Worm (Caenorhabditis elegans) whole organism, L4 larva: ENCODE measurements around the gene snt-1.

Source experiments
- D1046.2 ChIP-seq: fragments of 200-800 bp; sonication (Bioruptor generic); IDR thresholded peaks from 2 replicates; pipeline ENCODE4 v1.3.6; 2022; ENCODE audit warnings: missing genetic modification characterization, missing compliant biosample characterization
- F26F4.8 ChIP-seq: fragments of 200-800 bp; sonication (Bioruptor generic); conservative IDR thresholded peaks from 2 replicates; pipeline ENCODE4 v1.3.6; 2022; ENCODE audit warnings: missing genetic modification characterization, missing compliant biosample characterization
- F37D6.2 ChIP-seq: sonication (generic microtip); optimal IDR thresholded peaks from 2 replicates; lab custom pipeline; 2016; ENCODE audit warnings: mild to moderate bottlenecking, missing genetic modification characterization, missing compliant biosample characterization
- T26A8.4 ChIP-seq: fragments of 200-800 bp; sonication (Bioruptor generic); IDR thresholded peaks from 2 replicates; pipeline ENCODE4 v1.3.6; 2022; ENCODE audit warnings: missing genetic modification characterization, missing compliant biosample characterization
- Y5F2A.4 ChIP-seq: fragments of 200-800 bp; sonication (Bioruptor generic); optimal IDR thresholded peaks from 2 replicates; lab custom pipeline; 2018; ENCODE audit warnings: mild to moderate bottlenecking, missing genetic modification characterization, missing compliant biosample characterization
- ZK337.2 ChIP-seq: fragments of 200-800 bp; sonication (Bioruptor generic); IDR thresholded peaks from 2 replicates; pipeline ENCODE4 v1.3.6; 2022; ENCODE audit warnings: missing genetic modification reagents, missing genetic modification characterization, missing compliant biosample characterization
- aly-2 ChIP-seq: sonication (generic microtip); optimal IDR thresholded peaks from 2 replicates; lab custom pipeline; 2018; ENCODE audit warnings: missing biosample characterization, missing genetic modification characterization
- ama-1 ChIP-seq: fragments of 150-350 bp; optimal IDR thresholded peaks from 2 replicates; lab custom pipeline; 2014; ENCODE audit warnings: inconsistent platforms, mixed read lengths
- ceh-20 ChIP-seq: fragments of 200-800 bp; sonication (Bioruptor generic); IDR thresholded peaks from 2 replicates; pipeline ENCODE4 v1.3.6; 2022; ENCODE audit warnings: missing genetic modification reagents, missing genetic modification characterization, missing compliant biosample characterization
- ceh-28 ChIP-seq: fragments of 150-350 bp; optimal IDR thresholded peaks from 2 replicates; lab custom pipeline; 2014; ENCODE audit warnings: missing biosample characterization, missing genetic modification reagents, missing genetic modification characterization
- ceh-32 ChIP-seq: sonication (generic microtip); optimal IDR thresholded peaks from 2 replicates; lab custom pipeline; 2016; ENCODE audit warnings: mild to moderate bottlenecking, missing genetic modification characterization, missing compliant biosample characterization; ENCODE audit not compliant: poor library complexity
- ces-1 ChIP-seq: fragments of 150-350 bp; sonication (generic microtip); optimal IDR thresholded peaks from 4 replicates; lab custom pipeline; 2014; ENCODE audit warnings: missing biosample characterization, missing genetic modification reagents, missing genetic modification characterization
- ctbp-1 ChIP-seq: fragments of 200-800 bp; sonication (Bioruptor generic); IDR thresholded peaks from 2 replicates; pipeline ENCODE4 v1.3.6; 2022; ENCODE audit warnings: missing genetic modification reagents, missing genetic modification characterization, missing compliant biosample characterization
- dmd-6 ChIP-seq: fragments of 200-800 bp; sonication (Bioruptor generic); IDR thresholded peaks from 2 replicates; pipeline ENCODE4 v1.3.6; 2022; ENCODE audit warnings: missing genetic modification reagents, missing genetic modification characterization, missing compliant biosample characterization
- dmd-8 ChIP-seq: fragments of 200-800 bp; sonication (Bioruptor generic); IDR thresholded peaks from 2 replicates; pipeline ENCODE4 v1.3.6; 2022; ENCODE audit warnings: missing genetic modification characterization, missing compliant biosample characterization
- dpl-1 ChIP-seq: fragments of 150-350 bp; optimal IDR thresholded peaks from 2 replicates; lab custom pipeline; 2014; ENCODE audit warnings: missing biosample characterization, missing genetic modification reagents, missing genetic modification characterization
- egl-27 ChIP-seq: sonication (generic microtip); optimal IDR thresholded peaks from 3 replicates; lab custom pipeline; 2017; ENCODE audit warnings: missing biosample characterization, missing genetic modification reagents, missing genetic modification characterization
- fos-1 ChIP-seq: fragments of 150-350 bp; optimal IDR thresholded peaks from 2 replicates; lab custom pipeline; 2014; ENCODE audit warnings: missing biosample characterization, missing genetic modification characterization
- hlh-30 ChIP-seq: sonication (generic microtip); optimal IDR thresholded peaks from 2 replicates; lab custom pipeline; 2017; ENCODE audit warnings: antibody characterized with exemption, mild to moderate bottlenecking, missing genetic modification characterization, missing compliant biosample characterization; ENCODE audit not compliant: insufficient read depth
- hmg-1.1 ChIP-seq: fragments of 200-800 bp; sonication (Bioruptor generic); IDR thresholded peaks from 2 replicates; pipeline ENCODE4 v1.3.6; 2022; ENCODE audit warnings: missing genetic modification reagents, missing genetic modification characterization, missing compliant biosample characterization
- jun-1 ChIP-seq: fragments of 150-350 bp; optimal IDR thresholded peaks from 2 replicates; lab custom pipeline; 2014; ENCODE audit warnings: missing biosample characterization, missing genetic modification reagents, missing genetic modification characterization
- lin-15B ChIP-seq: fragments of 150-350 bp; sonication (generic microtip); optimal IDR thresholded peaks from 3 replicates; lab custom pipeline; 2014; ENCODE audit warnings: missing biosample characterization, missing genetic modification characterization
- lin-39 ChIP-seq: fragments of 150-350 bp; optimal IDR thresholded peaks from 2 replicates; lab custom pipeline; 2014; ENCODE audit warnings: missing biosample characterization, missing genetic modification reagents, missing genetic modification characterization
- lsy-2 ChIP-seq, 2 experiments: fragments of 150-350 bp in 1 of 2; sonication (generic microtip) in 1 of 2; optimal IDR thresholded peaks; 2 replicates each; lab custom pipeline; 2014 to 2017; ENCODE audit warnings: missing biosample characterization in 2 of 2, missing genetic modification characterization in 2 of 2
- mep-1 ChIP-seq: fragments of 150-350 bp; sonication (generic microtip); optimal IDR thresholded peaks from 3 replicates; lab custom pipeline; 2014; ENCODE audit warnings: missing biosample characterization, missing genetic modification characterization
- mes-2 ChIP-seq: sonication (generic microtip); optimal IDR thresholded peaks from 2 replicates; lab custom pipeline; 2016; ENCODE audit warnings: missing genotype, mild to moderate bottlenecking, missing genetic modification characterization, missing compliant biosample characterization; ENCODE audit not compliant: poor library complexity, severe bottlenecking
- mxl-2 ChIP-seq: fragments of 200-800 bp; sonication (Bioruptor generic); conservative IDR thresholded peaks from 2 replicates; pipeline ENCODE4 v1.3.6; 2022; ENCODE audit warnings: missing genetic modification reagents, missing genetic modification characterization, missing compliant biosample characterization
- nhr-10 ChIP-seq: fragments of 150-350 bp; optimal IDR thresholded peaks from 2 replicates; lab custom pipeline; 2014; ENCODE audit warnings: missing biosample characterization, missing genetic modification characterization
- nhr-102 ChIP-seq: sonication (generic microtip); optimal IDR thresholded peaks from 2 replicates; lab custom pipeline; 2016; ENCODE audit warnings: mild to moderate bottlenecking, missing genetic modification characterization, moderate library complexity, missing compliant biosample characterization
- nhr-11 ChIP-seq: fragments of 150-350 bp; optimal IDR thresholded peaks from 2 replicates; lab custom pipeline; 2014; ENCODE audit warnings: missing biosample characterization, missing genetic modification characterization
- nhr-111 ChIP-seq: fragments of 200-800 bp; sonication (Bioruptor generic); optimal IDR thresholded peaks from 2 replicates; lab custom pipeline; 2018; ENCODE audit warnings: mild to moderate bottlenecking, missing genetic modification characterization, missing compliant biosample characterization
- nhr-237 ChIP-seq: sonication (generic microtip); optimal IDR thresholded peaks from 2 replicates; lab custom pipeline; 2017; ENCODE audit warnings: missing biosample characterization, missing genetic modification characterization
- nhr-25 ChIP-seq: sonication (generic microtip); optimal IDR thresholded peaks from 2 replicates; lab custom pipeline; 2017; ENCODE audit warnings: missing genetic modification characterization, mild to moderate bottlenecking, missing compliant biosample characterization, antibody characterized with exemption, moderate library complexity, borderline replicate concordance; ENCODE audit not compliant: insufficient read depth
- nhr-28 ChIP-seq: fragments of 150-350 bp; optimal IDR thresholded peaks from 2 replicates; lab custom pipeline; 2014; ENCODE audit warnings: missing biosample characterization, missing genetic modification characterization
- nhr-42 ChIP-seq: fragments of 200-800 bp; sonication (Bioruptor generic); IDR thresholded peaks from 2 replicates; pipeline ENCODE4 v1.3.6; 2022; ENCODE audit warnings: missing genetic modification characterization, missing compliant biosample characterization
- nhr-48 ChIP-seq: sonication (generic microtip); optimal IDR thresholded peaks from 2 replicates; lab custom pipeline; 2016; ENCODE audit warnings: mild to moderate bottlenecking, missing genetic modification characterization, missing compliant biosample characterization
- nhr-6 ChIP-seq: fragments of 150-350 bp; optimal IDR thresholded peaks from 2 replicates; lab custom pipeline; 2014; ENCODE audit warnings: missing biosample characterization, missing genetic modification characterization
- nhr-76 ChIP-seq: fragments of 150-350 bp; optimal IDR thresholded peaks from 2 replicates; lab custom pipeline; 2014; ENCODE audit warnings: missing biosample characterization, missing genetic modification characterization
- nhr-77 ChIP-seq: fragments of 150-350 bp; optimal IDR thresholded peaks from 2 replicates; lab custom pipeline; 2014; ENCODE audit warnings: missing biosample characterization, missing genetic modification characterization
- pqm-1 ChIP-seq: sonication (generic microtip); optimal IDR thresholded peaks from 2 replicates; lab custom pipeline; 2017; ENCODE audit warnings: missing biosample characterization, missing genetic modification characterization
- saeg-2 ChIP-seq: fragments of 200-800 bp; sonication (Bioruptor generic); IDR thresholded peaks from 2 replicates; pipeline ENCODE4 v1.3.6; 2022; ENCODE audit warnings: missing genetic modification reagents, missing genetic modification characterization, missing compliant biosample characterization
- sdz-12 ChIP-seq: fragments of 200-800 bp; sonication (Bioruptor generic); optimal IDR thresholded peaks from 2 replicates; lab custom pipeline; 2018; ENCODE audit warnings: mild to moderate bottlenecking, missing genetic modification characterization, missing compliant biosample characterization
- set-16 ChIP-seq: fragments of 200-800 bp; sonication (Bioruptor generic); IDR thresholded peaks from 2 replicates; pipeline ENCODE4 v1.3.6; 2022; ENCODE audit warnings: missing genetic modification reagents, missing genetic modification characterization, missing compliant biosample characterization
- skn-1 ChIP-seq: fragments of 150-350 bp; optimal IDR thresholded peaks from 2 replicates; lab custom pipeline; 2014; ENCODE audit warnings: missing biosample characterization, missing genetic modification characterization
- snpc-1.2 ChIP-seq: fragments of 200-800 bp; sonication (Bioruptor generic); IDR thresholded peaks from 2 replicates; pipeline ENCODE4 v1.3.6; 2022; ENCODE audit warnings: missing genetic modification reagents, missing genetic modification characterization, missing compliant biosample characterization
- snpc-4 ChIP-seq: fragments of 150-350 bp; optimal IDR thresholded peaks from 2 replicates; lab custom pipeline; 2014; ENCODE audit warnings: missing biosample characterization, missing genetic modification characterization
- spr-1 ChIP-seq: sonication (generic microtip); optimal IDR thresholded peaks from 2 replicates; lab custom pipeline; 2016; ENCODE audit warnings: mild to moderate bottlenecking, missing genetic modification characterization, missing compliant biosample characterization
- spr-3 ChIP-seq: fragments of 200-800 bp; sonication (Bioruptor generic); optimal IDR thresholded peaks from 2 replicates; lab custom pipeline; 2018; ENCODE audit warnings: mild to moderate bottlenecking, missing genetic modification characterization, missing compliant biosample characterization
- tra-1 ChIP-seq: fragments of 200-800 bp; sonication (Bioruptor generic); IDR thresholded peaks from 2 replicates; pipeline ENCODE4 v1.3.6; 2022; ENCODE audit warnings: missing genetic modification reagents, missing genetic modification characterization, missing compliant biosample characterization
- unc-62 ChIP-seq, 3 experiments: fragments of 150-350 bp in 1 of 3; sonication (generic microtip); optimal IDR thresholded peaks in 2 of 3; peaks in 1 of 3; 1 replicate in 1 of 3; 2 replicates in 2 of 3; lab custom pipeline; 2014 to 2017; ENCODE audit warnings: missing biosample characterization in 3 of 3, missing genetic modification characterization in 3 of 3, missing genetic modification reagents in 3 of 3, missing genotype in 1 of 3
- vab-7 ChIP-seq: fragments of 200-800 bp; sonication (Bioruptor generic); IDR thresholded peaks from 2 replicates; pipeline ENCODE4 v1.3.6; 2022; ENCODE audit warnings: missing genetic modification reagents, missing genetic modification characterization, missing compliant biosample characterization
- ztf-11 ChIP-seq: fragments of 150-350 bp; optimal IDR thresholded peaks from 2 replicates; lab custom pipeline; 2014; ENCODE audit warnings: missing biosample characterization, missing genetic modification characterization

Gene snt-1

ce11 chrII:6826726-6827125 lies 16.0 kb downstream of the snt-1 start (continued):
- no peak for TF ChIP-seq nhr-25 (tag; lab: Kevin White, UChicago)
- no peak for TF ChIP-seq fos-1 (tag; lab: Kevin White, UChicago)
- no peak for TF ChIP-seq snpc-4 (tag; lab: Kevin White, UChicago)
- TF ChIP-seq ces-1: no peak
- no peak for TF ChIP-seq spr-1 (tag; lab: Kevin White, UChicago)
- TF ChIP-seq ctbp-1 (GFP tag; lab: Robert Waterston, UW): 0 out of 2 replicates have a peak, but pooled peaks have one; percentile 58
- peak; percentile 81 for TF ChIP-seq dmd-6 (GFP tag; lab: Robert Waterston, UW)
- TF ChIP-seq mep-1 (tag; lab: Kevin White, UChicago): peak; percentile 57
- no peak for TF ChIP-seq nhr-237
- TF ChIP-seq nhr-76 (tag; lab: Kevin White, UChicago): no peak
- no peak for TF ChIP-seq ama-1
- no peak for TF ChIP-seq nhr-6 (tag; lab: Kevin White, UChicago)
- TF ChIP-seq set-16 (GFP tag; lab: Robert Waterston, UW): no peak
- no peak for TF ChIP-seq nhr-111 (GFP tag; lab: Kevin White, UChicago)
- no peak for TF ChIP-seq lin-15B (tag; lab: Kevin White, UChicago)
- TF ChIP-seq egl-27 (tag; lab: Kevin White, UChicago): no peak
- no peak for TF ChIP-seq jun-1
- no peak for TF ChIP-seq ceh-32 (tag; lab: Kevin White, UChicago)
- TF ChIP-seq sdz-12 (GFP tag; lab: Kevin White, UChicago): no peak
- TF ChIP-seq saeg-2 (GFP tag; lab: Robert Waterston, UW): no peak
- TF ChIP-seq unc-62 (GFP tag; optimal IDR thresholded peaks at IDR 0.05 in 1 of 2; lab: Kevin White, UChicago): peak in 1 of 2 experiments; percentile 86
- TF ChIP-seq unc-62 (tag; optimal IDR thresholded peaks at IDR 0.05; lab: Kevin White, UChicago): no peak
- no peak for TF ChIP-seq dmd-8 (GFP tag; lab: Robert Waterston, UW)
- no peak for TF ChIP-seq ztf-11
- no peak for TF ChIP-seq spr-3 (GFP tag; lab: Kevin White, UChicago)
- no peak for TF ChIP-seq F37D6.2
- TF ChIP-seq hlh-30 (tag; lab: Kevin White, UChicago): peak; percentile 66
- TF ChIP-seq aly-2: no peak
- peak in 1 of 2 experiments; percentile 45 for TF ChIP-seq lsy-2 (tag; optimal IDR thresholded peaks at IDR 0.05; lab: Kevin White, UChicago)
- no peak for TF ChIP-seq nhr-48
- TF ChIP-seq F26F4.8 (GFP tag; lab: Robert Waterston, UW): no peak
- TF ChIP-seq nhr-10 (tag; lab: Kevin White, UChicago): no peak
- no peak for TF ChIP-seq ZK337.2 (GFP tag; lab: Robert Waterston, UW)
- peak; percentile 18 for TF ChIP-seq pqm-1 (tag; lab: Kevin White, UChicago)
- no peak for TF ChIP-seq T26A8.4 (GFP tag; lab: Robert Waterston, UW)
- TF ChIP-seq dpl-1 (GFP tag; lab: Kevin White, UChicago): no peak
- no peak for TF ChIP-seq tra-1 (GFP tag; lab: Robert Waterston, UW)
- TF ChIP-seq Y5F2A.4 (GFP tag; lab: Kevin White, UChicago): no peak
- TF ChIP-seq snpc-1.2: no peak
- TF ChIP-seq vab-7 (GFP tag; lab: Robert Waterston, UW): no peak
- no peak for TF ChIP-seq ceh-20 (GFP tag; lab: Robert Waterston, UW)
- TF ChIP-seq nhr-102: no peak
- TF ChIP-seq D1046.2 (GFP tag; lab: Robert Waterston, UW): no peak
- TF ChIP-seq ceh-28: no peak
- peak; percentile 53 for TF ChIP-seq nhr-11
- TF ChIP-seq nhr-42: no peak
- no peak for TF ChIP-seq lin-39
- no peak; the same call in none of the 2 replicates for TF ChIP-seq hmg-1.1
- TF ChIP-seq nhr-28 (tag; lab: Kevin White, UChicago): peak; percentile 89
- peak; percentile 35 for TF ChIP-seq mes-2 (tag; lab: Kevin White, UChicago)
- peak; percentile 71 for TF ChIP-seq nhr-77 (tag; lab: Kevin White, UChicago)
- no peak for TF ChIP-seq mxl-2 (GFP tag; lab: Robert Waterston, UW)
- TF ChIP-seq skn-1 (tag; lab: Kevin White, UChicago): no peak
